Worm (Caenorhabditis elegans): Measurements from ENCODE around the gene T22G5.1.
A peak's percentile ranks its signal among the peaks of the same experiment; 100 is the strongest.

DNA sequence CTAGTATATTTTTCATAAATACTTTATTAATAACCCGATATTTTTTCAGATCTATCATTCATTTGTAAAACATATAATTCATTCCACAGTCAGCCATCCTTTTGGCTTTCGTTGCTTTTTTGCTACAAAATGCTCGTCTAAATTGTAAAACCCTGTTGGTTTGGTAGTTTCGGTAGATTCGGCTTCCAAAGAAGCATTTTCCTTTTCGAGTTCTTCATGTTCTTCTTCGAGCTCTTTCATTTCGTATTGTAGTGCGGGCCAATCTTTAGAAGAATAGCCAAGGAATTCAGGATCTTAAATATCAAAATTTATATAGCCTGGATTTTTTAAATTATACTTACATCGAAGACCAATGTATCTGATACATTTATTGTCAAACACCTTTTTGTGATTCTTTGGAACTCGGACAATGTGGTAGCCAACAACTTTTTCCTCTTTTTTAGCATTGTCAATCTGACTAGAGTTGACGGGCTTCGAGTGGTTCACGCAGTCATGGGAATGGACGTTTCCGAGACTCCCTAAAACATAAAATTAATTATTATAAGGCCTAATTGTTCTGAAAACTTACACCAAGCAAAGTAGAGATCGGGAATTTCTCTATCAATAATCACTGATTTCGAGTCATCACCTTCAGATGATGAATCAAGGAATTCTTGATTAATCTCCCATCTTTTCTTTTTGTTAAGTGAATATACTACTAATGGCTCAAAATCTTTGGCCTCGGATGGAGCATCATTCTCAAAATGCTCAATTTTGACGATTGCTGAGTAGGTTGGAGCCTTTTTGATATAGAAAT, 31.7 kb downstream of the T22G5.1 start:
- TF ChIP-seq elt-2 (tag; optimal IDR thresholded peaks at IDR 0.05) (peak; percentile 9), unc-86 (tag; optimal IDR thresholded peaks at IDR 0.05) (no peak), unc-130 (tag; optimal IDR thresholded peaks at IDR 0.05) (no peak), nhr-84 (tag; optimal IDR thresholded peaks at IDR 0.05) (no peak), aha-1 (tag; optimal IDR thresholded peaks at IDR 0.05) (no peak), lin-13 (GFP tag; optimal IDR thresholded peaks at IDR 0.05) (no peak), mdl-1 (tag; optimal IDR thresholded peaks at IDR 0.05) (no peak), zag-1 (tag; optimal IDR thresholded peaks at IDR 0.05) (no peak), fkh-10 (GFP tag; optimal IDR thresholded peaks at IDR 0.05) (no peak), hpl-2 (GFP tag; optimal IDR thresholded peaks at IDR 0.05) (no peak), ceh-63 (GFP tag; optimal IDR thresholded peaks at IDR 0.05) (no peak), ceh-88 (GFP tag; IDR thresholded peaks at IDR 0.05) (peak; percentile 9)

Data from whole organism, L1 larva.